Worm (Caenorhabditis elegans) whole organism, L3 larva: Measurements from ENCODE around the gene kcc-1.
"Not testable (repeated sequence)": the region's sequence is repeated elsewhere in the genome, so short reads cannot be mapped to it uniquely, and the experiment has no call there.

ENCODE experiments used
- ceh-28 ChIP-seq: fragments of 150-350 bp; optimal IDR thresholded peaks from 2 replicates; lab custom pipeline; 2014; ENCODE audit warnings: missing biosample characterization, missing genetic modification reagents, missing genetic modification characterization
- lin-15B ChIP-seq: fragments of 150-350 bp; optimal IDR thresholded peaks from 2 replicates; lab custom pipeline; 2014; ENCODE audit warnings: missing biosample characterization, missing genetic modification characterization
- ztf-11 ChIP-seq: fragments of 150-350 bp; optimal IDR thresholded peaks from 2 replicates; lab custom pipeline; 2014; ENCODE audit warnings: missing biosample characterization, missing genetic modification characterization

DNA sequence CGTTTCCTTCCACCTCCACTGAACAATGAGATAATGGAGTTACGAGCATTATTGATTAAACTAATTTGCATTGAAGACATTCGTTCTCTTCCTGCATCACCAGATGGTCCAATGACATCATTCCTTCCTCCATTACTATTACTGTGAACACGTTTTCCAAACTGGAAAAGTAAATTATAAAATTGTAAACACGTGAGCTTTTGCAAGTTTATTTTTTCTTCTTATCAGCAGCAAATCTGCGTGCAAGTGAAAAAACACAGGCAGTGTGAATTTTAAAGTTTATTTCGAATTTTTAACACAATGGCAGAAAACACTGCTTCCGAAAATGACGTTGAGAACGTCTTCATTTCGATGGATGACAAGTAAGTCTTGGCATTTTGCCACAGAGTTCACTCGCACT, 41.2 kb downstream of the kcc-1 start, which contains the start of gene D2024.1:
- TF ChIP-seq lin-15B, ztf-11, ceh-28 (tag; lab: Kevin White, UChicago): not testable (repeated sequence)
